Worm (Caenorhabditis elegans) whole organism, early embryonic: ENCODE measurements around the gene C25E10.13.

ENCODE experiments used
- B0310.2 ChIP-seq: sonication (generic microtip); optimal IDR thresholded peaks from 2 replicates; lab custom pipeline; 2016; ENCODE audit warnings: mild to moderate bottlenecking, missing genetic modification characterization, missing compliant biosample characterization
- aly-1 ChIP-seq: sonication (generic microtip); optimal IDR thresholded peaks from 2 replicates; lab custom pipeline; 2016; ENCODE audit warnings: missing genetic modification characterization, missing compliant biosample characterization
- ama-1 ChIP-seq: fragments of 150-350 bp; optimal IDR thresholded peaks from 2 replicates; lab custom pipeline; 2014
- flt-1 ChIP-seq: fragments of 200-800 bp; sonication (Bioruptor generic); IDR thresholded peaks from 2 replicates; pipeline ENCODE4 v1.3.6; 2022; ENCODE audit warnings: missing genetic modification characterization, missing compliant biosample characterization
- hmg-4 ChIP-seq: fragments of 200-800 bp; sonication (Bioruptor generic); optimal IDR thresholded peaks from 2 replicates; lab custom pipeline; 2018; ENCODE audit warnings: mild to moderate bottlenecking, missing genetic modification characterization, missing compliant biosample characterization
- tra-4 ChIP-seq: sonication (generic microtip); optimal IDR thresholded peaks from 2 replicates; lab custom pipeline; 2017; ENCODE audit warnings: missing genetic modification characterization, missing compliant biosample characterization

DNA sequence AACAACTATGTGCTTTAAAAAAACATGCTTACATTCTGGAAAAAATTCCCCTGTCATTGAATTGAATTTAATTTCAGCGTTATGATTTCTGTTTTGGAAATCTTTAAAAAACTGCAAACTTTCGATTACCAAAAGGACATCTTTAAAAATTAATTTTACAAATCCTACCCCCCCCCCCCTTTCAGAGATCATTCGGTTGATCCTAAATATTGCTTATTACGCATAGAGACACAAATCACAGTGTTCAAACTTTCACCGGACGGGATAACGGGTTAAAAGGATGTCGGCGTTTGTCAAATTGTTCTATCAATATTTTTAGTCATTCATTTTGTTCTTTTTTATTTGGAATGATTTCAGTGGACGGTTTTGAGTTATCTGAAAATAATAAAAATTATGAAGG lies 26.3 kb upstream of the C25E10.13 start, which contains the start of gene C25E10.4:
- TF ChIP-seq tra-4 (tag; lab: Kevin White, UChicago) (no peak), flt-1 (GFP tag; lab: Robert Waterston, UW) (no peak), ama-1 (no peak), hmg-4 (no peak), aly-1 (tag; lab: Kevin White, UChicago) (no peak), B0310.2 (tag; lab: Kevin White, UChicago) (no peak)
